Fruit fly (Drosophila melanogaster) whole organism: Measurements from ENCODE around the gene slam.

Source experiments
- CG8478 ChIP-seq: fragments of >200 bp; optimal IDR thresholded peaks from 2 replicates; lab custom pipeline; 2018; ENCODE audit warnings: inconsistent platforms
- Dll ChIP-seq: fragments of >200 bp; optimal IDR thresholded peaks from 2 replicates; lab custom pipeline; 2017
- EcR ChIP-seq, 2 experiments: fragments of >200 bp; optimal IDR thresholded peaks; 2 replicates each; lab custom pipeline; 2017; ENCODE audit warnings: missing biosample characterization in 2 of 2, missing genetic modification characterization in 2 of 2, missing genetic modification reagents in 2 of 2
- pan ChIP-seq: fragments of >200 bp; optimal IDR thresholded peaks from 2 replicates; lab custom pipeline; 2017
- psq ChIP-seq: fragments of >200 bp; optimal IDR thresholded peaks from 2 replicates; lab custom pipeline; 2017
- usp ChIP-seq: fragments of >200 bp; optimal IDR thresholded peaks from 2 replicates; lab custom pipeline; 2017; ENCODE audit warnings: missing biosample characterization, missing genetic modification characterization, mixed read lengths

slam gene

dm6 chr2L:6371025-6371641 is 1.1 kb upstream of the slam start:
- no peak for TF ChIP-seq CG8478 (lab: Kevin White, UChicago)
- no peak for TF ChIP-seq pan
- TF ChIP-seq EcR (GFP tag; optimal IDR thresholded peaks at IDR 0.05; lab: Kevin White, UChicago) = no peak
- TF ChIP-seq Dll (lab: Kevin White, UChicago) = no peak
- TF ChIP-seq psq (lab: Kevin White, UChicago) = no peak
- no peak for TF ChIP-seq usp (GFP tag; lab: Kevin White, UChicago)

- TF ChIP-seq pan (no peak), CG8478 (lab: Kevin White, UChicago) (no peak), Dll (lab: Kevin White, UChicago) (no peak), EcR (GFP tag; optimal IDR thresholded peaks at IDR 0.05; lab: Kevin White, UChicago) (no peak), psq (lab: Kevin White, UChicago) (no peak), usp (GFP tag; lab: Kevin White, UChicago) (no peak)
Observed at dm6 chr2L:6373141-6373540, 953 bp downstream of the slam start.

- no peak for TF ChIP-seq Dll (lab: Kevin White, UChicago)
- no peak for TF ChIP-seq pan
- no peak for TF ChIP-seq EcR (GFP tag; optimal IDR thresholded peaks at IDR 0.05; lab: Kevin White, UChicago)
- TF ChIP-seq CG8478 (lab: Kevin White, UChicago) = no peak
- TF ChIP-seq psq (lab: Kevin White, UChicago) = no peak
- no peak for TF ChIP-seq usp (GFP tag; lab: Kevin White, UChicago)
Observed at dm6 chr2L:6379197-6379596, 7.0 kb downstream of the slam start.

- TF ChIP-seq usp (GFP tag; lab: Kevin White, UChicago) = no peak
- no peak for TF ChIP-seq Dll (lab: Kevin White, UChicago)
- no peak for TF ChIP-seq CG8478 (lab: Kevin White, UChicago)
- no peak for TF ChIP-seq pan
- TF ChIP-seq EcR (GFP tag; optimal IDR thresholded peaks at IDR 0.05; lab: Kevin White, UChicago) = no peak
- no peak for TF ChIP-seq psq (lab: Kevin White, UChicago)
Observed at dm6 chr2L:6380966-6381365, 8.8 kb downstream of the slam start, which contains the start of gene Nepl5. Nepl5 (plus strand) TSS chr2L:6381266.

DNA sequence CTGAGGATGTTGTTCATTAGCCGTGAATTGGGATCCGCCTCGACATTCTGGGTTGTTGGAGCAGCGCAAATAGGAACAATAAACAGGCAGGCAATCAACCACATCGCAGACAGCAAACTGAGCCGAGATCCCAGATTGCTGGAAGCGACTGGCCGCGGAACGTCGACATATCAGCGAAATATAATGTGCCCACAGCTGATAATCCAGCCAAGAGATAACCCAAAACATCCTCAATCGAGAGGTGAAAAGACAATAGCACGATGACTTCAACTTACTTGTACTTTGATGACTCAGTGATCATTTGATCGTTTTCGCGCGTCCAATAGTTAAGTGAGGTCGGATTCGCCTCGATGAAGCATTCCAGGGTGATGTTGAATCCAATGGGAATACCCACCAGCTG is 13.2 kb downstream of the slam start, which contains the start of gene Nepl6:
Gene Nepl6, minus strand, starts transcription at position 104 of the 400 bp plus-strand sequence.
- no peak for TF ChIP-seq usp (GFP tag; lab: Kevin White, UChicago)
- TF ChIP-seq Dll (lab: Kevin White, UChicago) = no peak
- TF ChIP-seq EcR (GFP tag; optimal IDR thresholded peaks at IDR 0.05; lab: Kevin White, UChicago) = no peak
- TF ChIP-seq psq (lab: Kevin White, UChicago) = no peak

dm6 chr2L:6387068-6387467 is 14.9 kb downstream of the slam start:
- TF ChIP-seq pan (no peak), EcR (GFP tag; optimal IDR thresholded peaks at IDR 0.05; lab: Kevin White, UChicago) (no peak), psq (lab: Kevin White, UChicago) (no peak), usp (GFP tag; lab: Kevin White, UChicago) (no peak), CG8478 (lab: Kevin White, UChicago) (no peak)

DNA sequence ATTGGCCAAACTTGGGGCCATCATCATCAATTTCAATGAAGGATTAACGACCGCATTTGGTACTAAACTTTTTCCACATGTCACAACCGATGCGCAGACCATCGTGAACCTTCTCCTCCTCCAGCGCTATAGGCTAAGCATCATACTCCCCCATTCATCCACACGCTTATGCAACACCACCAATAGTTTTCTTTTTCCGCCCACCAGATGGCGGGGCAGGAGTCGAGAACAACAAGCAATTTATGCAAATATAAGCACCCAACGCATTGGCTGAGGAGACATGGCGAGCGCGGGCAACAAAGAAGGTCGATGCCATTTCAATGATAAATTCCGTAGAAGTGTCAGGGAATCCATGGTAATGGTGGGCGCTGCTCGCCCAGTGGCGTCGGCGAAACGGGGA is 19.3 kb downstream of the slam start:
- TF ChIP-seq usp (GFP tag; lab: Kevin White, UChicago) (no peak), EcR (GFP tag; optimal IDR thresholded peaks at IDR 0.05; lab: Kevin White, UChicago) (no peak), CG8478 (lab: Kevin White, UChicago) (no peak), Dll (lab: Kevin White, UChicago) (no peak), psq (lab: Kevin White, UChicago) (no peak), pan (no peak)

DNA sequence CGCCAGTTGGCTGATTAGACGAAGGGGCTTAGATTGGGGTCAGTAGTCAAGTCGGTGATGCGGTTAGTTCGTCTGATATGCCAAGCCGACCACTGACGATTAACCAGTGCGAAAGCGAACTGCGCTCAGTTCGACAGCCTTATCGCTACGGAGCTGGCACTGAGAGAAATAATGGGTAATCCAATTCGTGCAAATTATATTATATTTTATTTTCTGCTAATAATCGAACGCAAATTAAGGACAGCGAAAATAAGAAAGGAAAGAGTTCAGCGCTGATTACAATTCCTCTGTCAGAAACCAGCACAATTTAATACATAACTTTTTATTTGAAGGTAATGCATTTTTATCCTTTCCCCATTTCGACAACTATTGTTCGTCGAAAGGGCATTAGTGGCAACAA is 25.0 kb downstream of the slam start, which contains the start of gene CG42369:
Gene CG42369, minus strand, starts transcription at position 101 of the 400 bp plus-strand sequence.
- TF ChIP-seq Dll (lab: Kevin White, UChicago) = no peak
- TF ChIP-seq pan = no peak
- TF ChIP-seq usp (GFP tag; lab: Kevin White, UChicago) = no peak
- no peak for TF ChIP-seq psq (lab: Kevin White, UChicago)
- no peak for TF ChIP-seq CG8478 (lab: Kevin White, UChicago)
- TF ChIP-seq EcR (GFP tag; optimal IDR thresholded peaks at IDR 0.05; lab: Kevin White, UChicago) = no peak

- TF ChIP-seq CG8478 (lab: Kevin White, UChicago) (no peak), Dll (lab: Kevin White, UChicago) (no peak), usp (GFP tag; lab: Kevin White, UChicago) (no peak), psq (lab: Kevin White, UChicago) (no peak), EcR (GFP tag; optimal IDR thresholded peaks at IDR 0.05; lab: Kevin White, UChicago) (no peak), pan (no peak)
Observed at dm6 chr2L:6411089-6411757, 39.0 kb downstream of the slam start, which contains the start of gene DIP-epsilon. DIP-epsilon (minus strand) TSS chr2L:6411326.

DNA sequence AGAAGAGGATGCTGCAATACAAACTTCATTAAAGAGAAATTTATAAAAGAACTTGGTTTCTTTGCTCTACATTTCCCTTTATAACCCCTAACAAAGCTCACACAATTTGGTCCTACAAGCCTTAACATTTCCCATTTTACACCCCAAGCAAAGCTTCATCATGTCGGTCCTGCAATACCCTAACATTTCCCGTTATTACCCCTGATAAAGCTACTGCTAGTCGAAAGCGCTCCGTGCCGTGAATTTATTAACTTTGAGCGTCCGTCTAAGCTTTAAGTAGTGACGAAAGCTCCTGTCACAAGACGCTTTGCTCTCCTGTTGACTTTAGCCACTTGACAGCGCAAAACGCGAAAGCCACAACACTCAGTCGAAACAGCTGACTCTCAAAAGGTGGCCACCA is 39.8 kb downstream of the slam start, which contains the start of gene CG13982:
Gene CG13982, plus strand, starts transcription at position 363 of the 400 bp plus-strand sequence.
- no peak for TF ChIP-seq pan

DNA sequence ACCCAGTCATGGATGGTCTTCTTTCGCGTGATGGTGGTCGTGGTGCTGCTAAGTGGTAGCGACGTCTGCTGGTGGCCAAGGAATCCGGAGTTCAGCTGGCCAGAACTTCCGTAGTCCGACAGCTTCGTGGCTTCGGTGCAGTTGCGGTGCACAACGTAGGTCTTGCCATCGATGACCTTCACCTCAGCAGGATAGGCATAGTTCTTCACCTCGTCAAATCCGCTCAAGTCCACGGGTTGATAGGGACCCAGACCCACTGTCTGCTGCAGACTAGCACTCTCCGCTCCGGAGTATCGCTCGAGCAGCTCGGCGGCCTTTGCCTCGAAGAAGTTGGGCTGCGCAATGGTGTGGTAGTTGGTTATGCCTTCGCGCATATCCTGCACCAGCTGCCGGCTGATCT is 49.3 kb downstream of the slam start:
- TF ChIP-seq usp (GFP tag; lab: Kevin White, UChicago) (no peak), psq (lab: Kevin White, UChicago) (no peak)

DNA sequence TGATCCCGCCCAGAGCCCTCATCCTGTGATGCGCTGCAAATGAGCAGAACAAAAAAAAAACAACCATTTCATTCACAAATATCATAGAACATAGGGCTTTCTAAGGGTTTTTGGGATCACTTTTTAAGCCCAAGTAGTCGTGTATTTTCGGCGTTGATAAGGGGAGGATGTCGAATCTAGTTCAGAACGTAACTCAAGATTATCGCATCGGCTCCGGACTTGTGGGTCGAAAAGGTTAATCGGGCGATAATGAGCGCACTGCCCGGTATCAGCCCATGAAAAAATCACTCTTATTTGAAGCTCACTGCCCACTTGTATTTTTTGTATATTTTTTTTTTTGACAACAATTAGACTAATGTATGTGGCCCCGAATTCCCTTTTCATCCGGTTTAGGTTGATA is 50.3 kb downstream of the slam start:
- TF ChIP-seq EcR (GFP tag; optimal IDR thresholded peaks at IDR 0.05; lab: Kevin White, UChicago) = no peak
- no peak for TF ChIP-seq psq (lab: Kevin White, UChicago)
- TF ChIP-seq Dll (lab: Kevin White, UChicago) = no peak
- TF ChIP-seq CG8478 (lab: Kevin White, UChicago) = no peak
- no peak for TF ChIP-seq usp (GFP tag; lab: Kevin White, UChicago)
- TF ChIP-seq pan = no peak
